Fruit fly (Drosophila melanogaster) whole organism, prepupa: ENCODE measurements around the gene RpS19b.

Experiments used
- Blimp-1 ChIP-seq: fragments of 200-800 bp; sonication (Bioruptor generic); optimal IDR thresholded peaks from 3 replicates; lab custom pipeline; 2017; ENCODE audit warnings: missing biosample characterization, missing genetic modification characterization, mild to moderate bottlenecking, moderate library complexity, missing genetic modification reagents
- CG10631 ChIP-seq: fragments of 200-800 bp; sonication (Bioruptor generic); optimal IDR thresholded peaks from 2 replicates; lab custom pipeline; 2016; ENCODE audit warnings: missing biosample characterization, missing genetic modification characterization
- CG10669 ChIP-seq: fragments of 200-800 bp; sonication (Bioruptor generic); optimal IDR thresholded peaks from 3 replicates; lab custom pipeline; 2018; ENCODE audit warnings: missing biosample characterization, mild to moderate bottlenecking, missing genetic modification characterization, moderate library complexity
- CG11294 ChIP-seq: fragments of 200-800 bp; sonication (Bioruptor generic); IDR thresholded peaks from 2 replicates; pipeline ENCODE4 v1.3.6; 2022; ENCODE audit warnings: missing biosample characterization, missing genetic modification characterization
- CG11902 ChIP-seq: fragments of 200-800 bp; sonication (Bioruptor generic); optimal IDR thresholded peaks from 3 replicates; lab custom pipeline; 2016; ENCODE audit warnings: missing biosample characterization, missing genetic modification characterization
- CG15336 ChIP-seq: fragments of 200-800 bp; sonication (Bioruptor generic); IDR thresholded peaks from 2 replicates; pipeline ENCODE4 v1.3.6; 2022; ENCODE audit warnings: missing biosample characterization, missing genetic modification characterization
- CG3032 ChIP-seq: fragments of 200-800 bp; optimal IDR thresholded peaks from 2 replicates; lab custom pipeline; 2019; ENCODE audit warnings: missing biosample characterization, mild to moderate bottlenecking, missing genetic modification characterization, moderate library complexity
- CG32006 ChIP-seq: fragments of 200-800 bp; sonication (Bioruptor generic); optimal IDR thresholded peaks from 3 replicates; lab custom pipeline; 2017; ENCODE audit warnings: missing biosample characterization, mild to moderate bottlenecking, missing genetic modification characterization
- CG3919 ChIP-seq: fragments of 200-800 bp; sonication (Bioruptor generic); optimal IDR thresholded peaks from 3 replicates; lab custom pipeline; 2016; ENCODE audit warnings: missing biosample characterization, missing genetic modification characterization
- CG6163 ChIP-seq: fragments of 200-800 bp; sonication (Bioruptor generic); IDR thresholded peaks from 3 replicates; pipeline ENCODE4 v1.3.6; 2022; ENCODE audit warnings: missing biosample characterization, missing genetic modification characterization
- CG6808 ChIP-seq: fragments of 200-800 bp; sonication (Bioruptor generic); optimal IDR thresholded peaks from 3 replicates; lab custom pipeline; 2017; ENCODE audit warnings: missing biosample characterization, missing genetic modification characterization, mild to moderate bottlenecking, moderate library complexity, missing genetic modification reagents
- CG7368 ChIP-seq: fragments of 200-800 bp; sonication (Bioruptor generic); optimal IDR thresholded peaks from 3 replicates; lab custom pipeline; 2016; ENCODE audit warnings: missing biosample characterization, missing genetic modification characterization
- CG8119 ChIP-seq: fragments of 200-800 bp; sonication (Bioruptor generic); IDR thresholded peaks from 3 replicates; pipeline ENCODE4 v1.3.6; 2022; ENCODE audit warnings: missing biosample characterization, missing genetic modification characterization
- CG8319 ChIP-seq: fragments of 200-800 bp; sonication (Bioruptor generic); optimal IDR thresholded peaks from 3 replicates; lab custom pipeline; 2016; ENCODE audit warnings: missing biosample characterization, missing genetic modification characterization
- CG8632 ChIP-seq: fragments of 200-800 bp; sonication (Bioruptor generic); optimal IDR thresholded peaks from 3 replicates; lab custom pipeline; 2016; ENCODE audit warnings: missing biosample characterization, missing genetic modification characterization
- Eip75B ChIP-seq: fragments of 200-800 bp; sonication (Bioruptor generic); optimal IDR thresholded peaks from 3 replicates; lab custom pipeline; 2016; ENCODE audit warnings: missing biosample characterization, missing genetic modification characterization
- Eip78C ChIP-seq: fragments of 200-800 bp; sonication (Bioruptor generic); peaks from one replicate; lab custom pipeline; 2016; ENCODE audit warnings: missing biosample characterization, missing genetic modification characterization
- Eip93F ChIP-seq: fragments of 200-800 bp; sonication (Bioruptor generic); optimal IDR thresholded peaks from 2 replicates; lab custom pipeline; 2016; ENCODE audit warnings: missing biosample characterization, mild to moderate bottlenecking, missing genetic modification characterization
- Ets21C ChIP-seq: fragments of 200-800 bp; sonication (Bioruptor generic); optimal IDR thresholded peaks from 3 replicates; lab custom pipeline; 2016; ENCODE audit warnings: missing biosample characterization, missing genetic modification characterization
- Ets96B ChIP-seq: fragments of 200-800 bp; optimal IDR thresholded peaks from 2 replicates; lab custom pipeline; 2019; ENCODE audit warnings: missing biosample characterization, mild to moderate bottlenecking, missing genetic modification characterization, moderate library complexity
- Gug ChIP-seq: fragments of 200-800 bp; sonication (Bioruptor generic); IDR thresholded peaks from 2 replicates; pipeline ENCODE4 v1.3.6; 2022; ENCODE audit warnings: missing biosample characterization, missing genetic modification characterization
- Hr39 ChIP-seq: fragments of 200-800 bp; sonication (Bioruptor generic); optimal IDR thresholded peaks from 2 replicates; lab custom pipeline; 2016; ENCODE audit warnings: missing biosample characterization, missing genetic modification characterization
- Hr4 ChIP-seq: fragments of 200-800 bp; sonication (Bioruptor generic); optimal IDR thresholded peaks from 3 replicates; lab custom pipeline; 2016; ENCODE audit warnings: missing biosample characterization, missing genetic modification characterization
- Met ChIP-seq: fragments of 200-800 bp; sonication (Bioruptor generic); optimal IDR thresholded peaks from 3 replicates; lab custom pipeline; 2016; ENCODE audit warnings: missing biosample characterization, missing genetic modification characterization
- OdsH ChIP-seq: fragments of 200-800 bp; sonication (Bioruptor generic); optimal IDR thresholded peaks from 3 replicates; lab custom pipeline; 2016; ENCODE audit warnings: missing biosample characterization, missing genetic modification characterization
- Sox14 ChIP-seq: fragments of 200-800 bp; sonication (Bioruptor generic); optimal IDR thresholded peaks from 3 replicates; lab custom pipeline; 2016; ENCODE audit warnings: missing biosample characterization, missing genetic modification characterization
- Sox15 ChIP-seq: fragments of 200-800 bp; sonication (Bioruptor generic); optimal IDR thresholded peaks from 3 replicates; lab custom pipeline; 2016; ENCODE audit warnings: missing biosample characterization, missing genetic modification characterization
- achi ChIP-seq: fragments of 200-800 bp; sonication (Bioruptor generic); optimal IDR thresholded peaks from 3 replicates; lab custom pipeline; 2016; ENCODE audit warnings: missing biosample characterization, missing genetic modification characterization
- acj6 ChIP-seq: fragments of 200-800 bp; sonication (Bioruptor generic); optimal IDR thresholded peaks from 3 replicates; lab custom pipeline; 2016; ENCODE audit warnings: missing biosample characterization, missing genetic modification characterization
- cyc ChIP-seq: fragments of 200-800 bp; sonication (Bioruptor generic); optimal IDR thresholded peaks from 3 replicates; lab custom pipeline; 2016; ENCODE audit warnings: missing biosample characterization, missing genetic modification characterization
- dac ChIP-seq: fragments of 200-800 bp; sonication (Bioruptor generic); optimal IDR thresholded peaks from 2 replicates; lab custom pipeline; 2017; ENCODE audit warnings: missing biosample characterization, mild to moderate bottlenecking, missing genetic modification characterization
- dsx ChIP-seq: fragments of 200-800 bp; optimal IDR thresholded peaks from 3 replicates; lab custom pipeline; 2019; ENCODE audit warnings: missing biosample characterization, mild to moderate bottlenecking, missing genetic modification characterization, moderate library complexity; ENCODE audit not compliant: poor library complexity, severe bottlenecking
- eg ChIP-seq: fragments of 200-800 bp; sonication (Bioruptor generic); IDR thresholded peaks from 3 replicates; pipeline ENCODE4 v1.3.6; 2022; ENCODE audit warnings: missing biosample characterization, missing genetic modification characterization
- esn ChIP-seq: fragments of 200-800 bp; sonication (Bioruptor generic); optimal IDR thresholded peaks from 2 replicates; lab custom pipeline; 2016; ENCODE audit warnings: missing biosample characterization, mild to moderate bottlenecking, missing genetic modification characterization, moderate library complexity
- fd59A ChIP-seq: fragments of 200-800 bp; sonication (Bioruptor generic); optimal IDR thresholded peaks from 2 replicates; lab custom pipeline; 2017; ENCODE audit warnings: missing biosample characterization, mild to moderate bottlenecking, missing genetic modification characterization, missing genetic modification reagents
- fd85E ChIP-seq: fragments of 200-800 bp; sonication (Bioruptor generic); optimal IDR thresholded peaks from 3 replicates; lab custom pipeline; 2016; ENCODE audit warnings: missing biosample characterization, missing genetic modification characterization
- fkh ChIP-seq: fragments of 200-800 bp; sonication (Bioruptor generic); optimal IDR thresholded peaks from 3 replicates; lab custom pipeline; 2017; ENCODE audit warnings: missing biosample characterization, mild to moderate bottlenecking, missing genetic modification characterization, moderate library complexity
- lz ChIP-seq: fragments of 200-800 bp; sonication (Bioruptor generic); optimal IDR thresholded peaks from 3 replicates; lab custom pipeline; 2016; ENCODE audit warnings: missing biosample characterization, missing genetic modification characterization
- net ChIP-seq: fragments of 200-800 bp; sonication (Bioruptor generic); optimal IDR thresholded peaks from 3 replicates; lab custom pipeline; 2016; ENCODE audit warnings: missing biosample characterization, missing genetic modification characterization
- pdm3 ChIP-seq: fragments of 200-800 bp; sonication (Bioruptor generic); optimal IDR thresholded peaks from 3 replicates; lab custom pipeline; 2016; ENCODE audit warnings: missing biosample characterization, missing genetic modification characterization
- spab ChIP-seq: fragments of 200-800 bp; sonication (Bioruptor generic); optimal IDR thresholded peaks from 2 replicates; lab custom pipeline; 2017; ENCODE audit warnings: missing biosample characterization, mild to moderate bottlenecking, missing genetic modification characterization, missing genetic modification reagents
- ss ChIP-seq, 2 experiments: fragments of 200-800 bp; sonication (Bioruptor generic); optimal IDR thresholded peaks; 2 replicates in 1 of 2; 3 replicates in 1 of 2; lab custom pipeline; 2017 to 2018; ENCODE audit warnings: mild to moderate bottlenecking in 2 of 2, missing biosample characterization in 2 of 2, missing genetic modification characterization in 2 of 2, moderate library complexity in 1 of 2
- svp ChIP-seq: fragments of 200-800 bp; sonication (Bioruptor generic); peaks from one replicate; lab custom pipeline; 2016; ENCODE audit warnings: missing biosample characterization, missing genetic modification characterization
- topi ChIP-seq: fragments of 200-800 bp; sonication (Bioruptor generic); optimal IDR thresholded peaks from 3 replicates; lab custom pipeline; 2016; ENCODE audit warnings: missing biosample characterization, missing genetic modification characterization
- vri ChIP-seq: fragments of 200-800 bp; sonication (Bioruptor generic); optimal IDR thresholded peaks from 3 replicates; lab custom pipeline; 2016; ENCODE audit warnings: missing biosample characterization, mild to moderate bottlenecking, missing genetic modification characterization

RpS19b gene

dm6 chr3R:23922502-23923350, 10.6 kb downstream of the RpS19b start, which contains the start of the genes sba and CG31141 (continued):
- TF ChIP-seq fd59A (GFP tag; lab: Kevin White, UChicago) (no peak), CG10669 (GFP tag; lab: Kevin White, UChicago) (no peak), CG6163 (GFP tag; lab: Robert Waterston, UW) (no peak), vri (GFP tag; lab: Kevin White, UChicago) (peak; percentile 65), Ets96B (no peak), Eip93F (GFP tag; lab: Kevin White, UChicago) (no peak), CG32006 (GFP tag; lab: Kevin White, UChicago) (no peak), ss (GFP tag; optimal IDR thresholded peaks at IDR 0.05; lab: Kevin White, UChicago) (no peak), esn (GFP tag; lab: Kevin White, UChicago) (peak; percentile 25), Sox14 (GFP tag; lab: Kevin White, UChicago) (peak; percentile 39), acj6 (GFP tag; lab: Kevin White, UChicago) (no peak), net (GFP tag; lab: Kevin White, UChicago) (no peak)

- TF ChIP-seq Met (GFP tag; lab: Kevin White, UChicago) (peak; percentile 9), CG10669 (GFP tag; lab: Kevin White, UChicago) (peak; percentile 49), Ets96B (peak; percentile 65), CG8632 (peak; percentile 30), CG3919 (GFP tag; lab: Kevin White, UChicago) (peak; percentile 42), cyc (no peak), fd85E (GFP tag; lab: Kevin White, UChicago) (no peak), CG11294 (0 out of 2 replicates have a peak, but pooled peaks have one; percentile 60), CG8119 (peak; percentile 67), CG15336 (GFP tag; lab: Robert Waterston, UW) (peak; percentile 82), CG11902 (GFP tag; lab: Kevin White, UChicago) (peak; percentile 12), CG32006 (GFP tag; lab: Kevin White, UChicago) (peak; percentile 76), CG6163 (GFP tag; lab: Robert Waterston, UW) (peak; percentile 60; the same call in 2 of the 3 replicates), topi (no peak), OdsH (GFP tag; lab: Kevin White, UChicago) (peak; percentile 68), Gug (peak; percentile 71), Blimp-1 (GFP tag; lab: Kevin White, UChicago) (no peak), dac (GFP tag; lab: Kevin White, UChicago) (peak; percentile 41), CG6808 (GFP tag; lab: Kevin White, UChicago) (no peak), lz (GFP tag; lab: Kevin White, UChicago) (no peak), CG7368 (GFP tag; lab: Kevin White, UChicago) (peak; percentile 47), pdm3 (GFP tag; lab: Kevin White, UChicago) (peak; percentile 31), CG8319 (no peak), acj6 (GFP tag; lab: Kevin White, UChicago) (peak; percentile 45), eg (GFP tag; lab: Robert Waterston, UW) (peak; percentile 81), CG10631 (GFP tag; lab: Kevin White, UChicago) (peak; percentile 38), achi (peak; percentile 61), spab (GFP tag; lab: Kevin White, UChicago) (no peak), Sox15 (GFP tag; lab: Kevin White, UChicago) (no peak), dsx (GFP tag; lab: Kevin White, UChicago) (no peak), CG3032 (tag; lab: Kevin White, UChicago) (peak; percentile 47), net (GFP tag; lab: Kevin White, UChicago) (peak; percentile 26), Ets21C (GFP tag; lab: Kevin White, UChicago) (no peak), Eip75B (no peak), vri (GFP tag; lab: Kevin White, UChicago) (peak; percentile 16), svp (GFP tag; lab: Kevin White, UChicago) (peak; percentile 73), Eip78C (GFP tag; lab: Kevin White, UChicago) (peak; percentile 92), Hr4 (GFP tag; lab: Kevin White, UChicago) (peak; percentile 69), fkh (GFP tag; lab: Kevin White, UChicago) (peak; percentile 92), Hr39 (GFP tag; lab: Kevin White, UChicago) (no peak)
Measured at dm6 chr3R:23921701-23922501, 11.4 kb downstream of the RpS19b start.
